Worm (Caenorhabditis elegans): Measurements from ENCODE around the gene srx-4.

ce11 chrV:687384-687783 is 5.2 kb downstream of the srx-4 start, which contains the start of gene H25P19.1:
- no peak for TF ChIP-seq F39B2.1 (GFP tag; IDR thresholded peaks at IDR 0.05)
- TF ChIP-seq attf-3 (GFP tag; conservative IDR thresholded peaks at IDR 0.05), result no peak
- TF ChIP-seq snpc-4 (GFP tag; optimal IDR thresholded peaks at IDR 0.05), result no peak
- TF ChIP-seq snpc-4 (tag; optimal IDR thresholded peaks at IDR 0.05), result no peak
- no peak for TF ChIP-seq nhr-27 (tag; optimal IDR thresholded peaks at IDR 0.05)
- TF ChIP-seq nhr-90 (tag; optimal IDR thresholded peaks at IDR 0.05), result no peak
- no peak for TF ChIP-seq F37B4.10 (GFP tag; IDR thresholded peaks at IDR 0.05)
- no peak for TF ChIP-seq mxl-1 (tag; optimal IDR thresholded peaks at IDR 0.05)

Data from whole organism, young adult.